Fruit fly (Drosophila melanogaster): ENCODE data around the gene emb.

DNA sequence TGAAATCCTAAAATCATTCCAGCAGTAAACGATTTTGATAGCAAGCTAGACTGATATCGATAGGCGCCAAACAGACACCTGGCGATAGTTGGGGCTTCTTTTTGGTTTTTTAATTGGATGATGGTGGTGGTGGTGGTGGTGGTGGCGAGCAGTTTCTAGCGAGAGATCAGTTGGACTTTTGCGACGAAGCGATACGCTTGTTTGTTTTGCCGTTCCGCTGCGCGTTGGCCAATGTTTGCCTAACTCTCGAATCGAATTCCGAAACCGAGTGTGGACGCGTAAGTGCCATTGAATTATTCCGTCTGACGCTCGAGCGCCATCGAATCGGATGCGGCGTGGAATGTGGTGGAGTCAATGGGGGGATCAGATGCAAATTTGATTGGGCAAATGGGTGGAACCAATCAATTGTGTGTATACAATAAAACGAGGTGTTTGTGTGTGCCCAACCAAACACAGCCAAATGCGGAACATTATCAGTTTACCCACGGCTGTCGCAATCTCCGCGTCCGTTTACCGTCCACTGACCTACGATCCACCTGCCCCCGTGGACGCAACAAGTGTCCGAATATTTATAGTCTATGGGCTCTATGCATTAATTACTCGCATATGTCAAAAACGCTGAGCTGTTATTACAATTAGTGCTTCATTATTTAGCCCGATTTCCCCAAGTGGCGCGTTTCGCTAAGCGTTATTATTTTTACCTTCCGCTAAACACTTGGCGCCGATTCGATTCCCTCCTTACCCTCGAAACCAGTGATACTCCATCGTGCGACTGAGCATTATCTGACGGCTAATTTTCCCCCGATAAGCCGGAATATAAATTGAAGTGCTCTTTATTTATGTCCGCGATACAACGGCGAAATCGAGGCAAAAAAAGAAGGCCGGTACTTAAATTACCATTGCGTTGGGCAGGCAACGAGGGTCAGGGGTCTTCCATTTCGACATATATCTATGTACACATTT is 32.7 kb upstream of the emb start, which contains the start of gene CG17292:
- TF ChIP-seq kay (GFP tag; ENCODE audit: borderline replicate concordance) (no peak), cic (GFP tag; optimal IDR thresholded peaks at IDR 0.05) (peak; percentile 90), Mnt (GFP tag; optimal IDR thresholded peaks at IDR 0.05) (peak; percentile 81), Crg-1 (GFP tag; optimal IDR thresholded peaks at IDR 0.05) (peak; percentile 37), Hr96 (GFP tag; optimal IDR thresholded peaks at IDR 0.05) (no peak), Clk (GFP tag; optimal IDR thresholded peaks at IDR 0.05) (peak; percentile 42)
